Worm (Caenorhabditis elegans): ENCODE data around the gene Y43C5A.7.

DNA sequence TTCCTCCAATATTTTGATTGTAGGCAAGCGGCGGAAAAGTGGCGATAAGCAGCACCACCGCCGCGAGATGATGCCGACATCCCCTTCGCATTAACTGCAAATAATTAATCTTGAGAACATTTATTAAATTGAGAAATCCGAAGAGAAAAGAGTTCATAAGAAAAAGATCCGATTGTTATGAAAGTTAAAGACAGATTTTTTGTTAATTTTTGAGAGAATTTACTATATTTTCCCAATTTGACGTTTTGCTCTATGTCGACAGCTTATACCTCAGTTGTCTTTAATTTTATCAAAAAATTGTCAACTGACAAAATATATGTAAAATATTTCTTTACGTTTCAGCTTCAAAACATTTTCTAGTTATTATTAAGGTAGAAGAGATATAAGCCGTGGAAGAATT lies 25.1 kb downstream of the Y43C5A.7 start, which contains the start of gene R09E10.5:
- TF ChIP-seq ama-1 (optimal IDR thresholded peaks at IDR 0.05) (no peak), ztf-4 (tag; optimal IDR thresholded peaks at IDR 0.05) (no peak)
